Worm (Caenorhabditis elegans) whole organism, early embryonic: ENCODE measurements around the gene nlp-35.

Source experiments
- B0310.2 ChIP-seq: sonication (generic microtip); optimal IDR thresholded peaks from 2 replicates; lab custom pipeline; 2016; ENCODE audit warnings: mild to moderate bottlenecking, missing genetic modification characterization, missing compliant biosample characterization
- aly-1 ChIP-seq: sonication (generic microtip); optimal IDR thresholded peaks from 2 replicates; lab custom pipeline; 2016; ENCODE audit warnings: missing genetic modification characterization, missing compliant biosample characterization
- ama-1 ChIP-seq: fragments of 150-350 bp; optimal IDR thresholded peaks from 2 replicates; lab custom pipeline; 2014
- ceh-13 ChIP-seq: fragments of 200-800 bp; sonication (Bioruptor generic); optimal IDR thresholded peaks from 2 replicates; lab custom pipeline; 2018; ENCODE audit warnings: mild to moderate bottlenecking, missing genetic modification characterization, missing compliant biosample characterization
- ceh-36 ChIP-seq: sonication (generic microtip); optimal IDR thresholded peaks from 2 replicates; lab custom pipeline; 2016; ENCODE audit warnings: missing genetic modification characterization, inconsistent platforms, missing compliant biosample characterization
- flt-1 ChIP-seq: fragments of 200-800 bp; sonication (Bioruptor generic); IDR thresholded peaks from 2 replicates; pipeline ENCODE4 v1.3.6; 2022; ENCODE audit warnings: missing genetic modification characterization, missing compliant biosample characterization
- pes-1 ChIP-seq: fragments of 200-800 bp; sonication (Bioruptor generic); IDR thresholded peaks from 2 replicates; pipeline ENCODE4 v1.3.6; 2022; ENCODE audit warnings: missing genetic modification reagents, missing genetic modification characterization, missing compliant biosample characterization
- tbx-11 ChIP-seq: fragments of 200-800 bp; sonication (Bioruptor generic); IDR thresholded peaks from 2 replicates; pipeline ENCODE4 v1.3.6; 2022; ENCODE audit warnings: missing genetic modification characterization, missing compliant biosample characterization
- tbx-37 ChIP-seq: fragments of 200-800 bp; sonication (Bioruptor generic); conservative IDR thresholded peaks from 2 replicates; pipeline ENCODE4 v1.3.6; 2022; ENCODE audit warnings: missing genetic modification reagents, missing genetic modification characterization, missing compliant biosample characterization
- tra-4 ChIP-seq: sonication (generic microtip); optimal IDR thresholded peaks from 2 replicates; lab custom pipeline; 2017; ENCODE audit warnings: missing genetic modification characterization, missing compliant biosample characterization

DNA sequence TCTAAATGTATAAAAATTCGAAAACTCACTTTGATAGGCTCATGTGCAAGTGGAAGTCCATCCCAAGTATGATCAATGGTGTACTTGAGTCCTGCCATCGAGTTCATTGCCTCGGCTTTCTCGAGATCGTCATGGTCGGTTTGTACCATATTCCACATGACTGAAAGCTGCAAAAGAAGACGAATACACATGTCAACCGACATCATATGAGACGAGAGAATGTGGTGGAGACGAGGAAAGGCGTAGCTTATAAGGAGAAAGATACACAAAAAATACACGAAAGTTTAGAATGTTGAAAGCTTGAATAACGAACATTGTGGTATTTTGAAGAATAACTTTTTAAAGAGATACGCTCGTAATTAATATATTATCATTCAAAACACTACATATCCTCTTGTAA is 5.9 kb downstream of the nlp-35 start, which contains the start of gene C33A12.3:
- TF ChIP-seq ceh-13 (GFP tag; lab: Kevin White, UChicago) (no peak), B0310.2 (tag; lab: Kevin White, UChicago) (no peak), aly-1 (tag; lab: Kevin White, UChicago) (no peak), flt-1 (GFP tag; lab: Robert Waterston, UW) (no peak), pes-1 (GFP tag; lab: Robert Waterston, UW) (no peak), tbx-37 (no peak), ceh-36 (tag; lab: Kevin White, UChicago) (no peak), tbx-11 (GFP tag; lab: Robert Waterston, UW) (no peak), ama-1 (lab: Kevin White, UChicago) (no peak), tra-4 (tag; lab: Kevin White, UChicago) (no peak)
